Worm (Caenorhabditis elegans) whole organism, young adult: ENCODE data around the gene Y41C4A.11.

Experiments used
- C06A6.2 ChIP-seq: fragments of 200-800 bp; sonication (Bioruptor generic); conservative IDR thresholded peaks from 2 replicates; pipeline ENCODE4 v1.3.6; 2022; ENCODE audit warnings: missing genetic modification characterization, missing compliant biosample characterization
- D2030.7 ChIP-seq: fragments of 200-800 bp; sonication (Bioruptor generic); IDR thresholded peaks from 2 replicates; pipeline ENCODE4 v1.3.6; 2022; ENCODE audit warnings: missing genetic modification reagents, missing genetic modification characterization, missing compliant biosample characterization
- F10E7.11 ChIP-seq: sonication (generic microtip); optimal IDR thresholded peaks from 2 replicates; lab custom pipeline; 2017; ENCODE audit warnings: mild to moderate bottlenecking, missing genetic modification characterization, moderate library complexity, missing compliant biosample characterization
- F22D6.2 ChIP-seq: sonication (generic microtip); optimal IDR thresholded peaks from 2 replicates; lab custom pipeline; 2016; ENCODE audit warnings: mild to moderate bottlenecking, missing genetic modification characterization, missing compliant biosample characterization
- F23B12.7 ChIP-seq: sonication (generic microtip); optimal IDR thresholded peaks from 2 replicates; lab custom pipeline; 2017; ENCODE audit warnings: missing genetic modification characterization, mild to moderate bottlenecking, missing compliant biosample characterization, antibody characterized with exemption, moderate library complexity; ENCODE audit not compliant: insufficient read depth
- F39B2.1 ChIP-seq: fragments of 200-800 bp; sonication (Bioruptor generic); IDR thresholded peaks from 2 replicates; pipeline ENCODE4 v1.3.6; 2022; ENCODE audit warnings: missing genetic modification reagents, missing genetic modification characterization, missing compliant biosample characterization
- F55B11.4 ChIP-seq: sonication (generic microtip); optimal IDR thresholded peaks from 2 replicates; lab custom pipeline; 2016; ENCODE audit warnings: missing compliant biosample characterization, missing genetic modification characterization, borderline replicate concordance; ENCODE audit not compliant: insufficient read depth
- F57A8.1 ChIP-seq: fragments of 200-800 bp; sonication (Bioruptor generic); optimal IDR thresholded peaks from 2 replicates; lab custom pipeline; 2018; ENCODE audit warnings: mild to moderate bottlenecking, missing genetic modification characterization, moderate library complexity, missing compliant biosample characterization
- K12H6.12 ChIP-seq: fragments of 200-800 bp; sonication (Bioruptor generic); optimal IDR thresholded peaks from 2 replicates; lab custom pipeline; 2018; ENCODE audit warnings: mild to moderate bottlenecking, missing genetic modification characterization, missing compliant biosample characterization
- Y53F4B.3 ChIP-seq: fragments of 200-800 bp; sonication (Bioruptor generic); IDR thresholded peaks from 2 replicates; pipeline ENCODE4 v1.3.6; 2022; ENCODE audit warnings: missing genetic modification reagents, missing genetic modification characterization, missing compliant biosample characterization
- Y56A3A.18 ChIP-seq: fragments of 200-800 bp; sonication (Bioruptor generic); IDR thresholded peaks from 2 replicates; pipeline ENCODE4 v1.3.6; 2022; ENCODE audit warnings: missing genetic modification reagents, missing genetic modification characterization, missing compliant biosample characterization
- Y67H2A.10 ChIP-seq: fragments of 200-800 bp; sonication (Bioruptor generic); conservative IDR thresholded peaks from 2 replicates; pipeline ENCODE4 v1.3.6; 2022; ENCODE audit warnings: missing genetic modification reagents, missing genetic modification characterization, missing compliant biosample characterization
- Y79H2A.3 ChIP-seq: fragments of 200-800 bp; sonication (Bioruptor generic); conservative IDR thresholded peaks from 2 replicates; pipeline ENCODE4 v1.3.6; 2022; ENCODE audit warnings: missing genetic modification reagents, missing genetic modification characterization, missing compliant biosample characterization
- aptf-3 ChIP-seq: fragments of 200-800 bp; sonication (Bioruptor generic); IDR thresholded peaks from 2 replicates; pipeline ENCODE4 v1.3.6; 2022; ENCODE audit warnings: missing genetic modification characterization, missing compliant biosample characterization
- attf-5 ChIP-seq: fragments of 200-800 bp; sonication (Bioruptor generic); optimal IDR thresholded peaks from 2 replicates; lab custom pipeline; 2018; ENCODE audit warnings: mild to moderate bottlenecking, missing genetic modification characterization, missing compliant biosample characterization
- bed-1 ChIP-seq: fragments of 200-800 bp; sonication (Bioruptor generic); IDR thresholded peaks from 2 replicates; pipeline ENCODE4 v1.3.6; 2022; ENCODE audit warnings: missing genetic modification reagents, missing genetic modification characterization, missing compliant biosample characterization
- bed-2 ChIP-seq: fragments of 200-800 bp; sonication (Bioruptor generic); IDR thresholded peaks from 2 replicates; pipeline ENCODE4 v1.3.6; 2022; ENCODE audit warnings: missing genetic modification reagents, missing genetic modification characterization, missing compliant biosample characterization
- ccch-3 ChIP-seq: fragments of 200-800 bp; sonication (Bioruptor generic); optimal IDR thresholded peaks from 2 replicates; lab custom pipeline; 2018; ENCODE audit warnings: mild to moderate bottlenecking, missing genetic modification characterization, missing compliant biosample characterization
- cebp-2 ChIP-seq: fragments of 200-800 bp; sonication (Bioruptor generic); IDR thresholded peaks from 2 replicates; pipeline ENCODE4 v1.3.6; 2022; ENCODE audit warnings: missing genetic modification characterization, missing compliant biosample characterization
- ceh-100 ChIP-seq: fragments of 200-800 bp; sonication (Bioruptor generic); IDR thresholded peaks from 2 replicates; pipeline ENCODE4 v1.3.6; 2022; ENCODE audit warnings: missing genetic modification reagents, missing genetic modification characterization, missing compliant biosample characterization
- ceh-27 ChIP-seq: fragments of 200-800 bp; sonication (Bioruptor generic); optimal IDR thresholded peaks from 2 replicates; lab custom pipeline; 2018; ENCODE audit warnings: mild to moderate bottlenecking, missing genetic modification characterization, moderate library complexity, missing compliant biosample characterization
- ceh-40 ChIP-seq: fragments of 200-800 bp; sonication (Bioruptor generic); IDR thresholded peaks from 2 replicates; pipeline ENCODE4 v1.3.6; 2022; ENCODE audit warnings: missing genetic modification characterization, missing compliant biosample characterization
- die-1 ChIP-seq: sonication (generic microtip); optimal IDR thresholded peaks from 2 replicates; lab custom pipeline; 2016; ENCODE audit warnings: missing genotype, mild to moderate bottlenecking, missing genetic modification characterization, missing compliant biosample characterization
- dpff-1 ChIP-seq: sonication (generic microtip); optimal IDR thresholded peaks from 2 replicates; lab custom pipeline; 2017; ENCODE audit warnings: mild to moderate bottlenecking, missing genetic modification characterization, missing compliant biosample characterization
- egl-18 ChIP-seq: fragments of 200-800 bp; sonication (Bioruptor generic); IDR thresholded peaks from 2 replicates; pipeline ENCODE4 v1.3.6; 2022; ENCODE audit warnings: missing genetic modification reagents, missing genetic modification characterization, missing compliant biosample characterization
- fkh-3 ChIP-seq: sonication (generic microtip); optimal IDR thresholded peaks from 2 replicates; lab custom pipeline; 2016; ENCODE audit warnings: mild to moderate bottlenecking, missing genetic modification characterization, missing compliant biosample characterization
- him-1 ChIP-seq: sonication (generic microtip); optimal IDR thresholded peaks from 2 replicates; lab custom pipeline; 2016; ENCODE audit warnings: missing genotype, missing genetic modification reagents, missing genetic modification characterization, missing compliant biosample characterization
- hrde-1 ChIP-seq: sonication (generic microtip); optimal IDR thresholded peaks from 2 replicates; lab custom pipeline; 2016; ENCODE audit warnings: missing genetic modification characterization, mild to moderate bottlenecking, missing compliant biosample characterization, moderate library complexity, missing genotype, missing genetic modification reagents, borderline replicate concordance
- let-526 ChIP-seq: fragments of 200-800 bp; sonication (Bioruptor generic); IDR thresholded peaks from 2 replicates; pipeline ENCODE4 v1.3.6; 2022; ENCODE audit warnings: missing genetic modification reagents, missing genetic modification characterization, missing compliant biosample characterization
- let-607 ChIP-seq, 2 experiments: fragments of 200-800 bp in 1 of 2; sonication (Bioruptor generic) in 1 of 2; sonication (generic microtip) in 1 of 2; optimal IDR thresholded peaks; 2 replicates each; lab custom pipeline; 2016 to 2018; ENCODE audit warnings: mild to moderate bottlenecking in 2 of 2, missing compliant biosample characterization in 2 of 2, missing genetic modification characterization in 2 of 2, moderate library complexity in 2 of 2, missing genotype in 1 of 2
- lin-40 ChIP-seq: sonication (generic microtip); optimal IDR thresholded peaks from 2 replicates; lab custom pipeline; 2016; ENCODE audit warnings: missing genetic modification characterization, mild to moderate bottlenecking, missing compliant biosample characterization, missing genotype, missing genetic modification reagents
- lin-54 ChIP-seq: fragments of 200-800 bp; sonication (Bioruptor generic); optimal IDR thresholded peaks from 2 replicates; lab custom pipeline; 2018; ENCODE audit warnings: mild to moderate bottlenecking, missing genetic modification characterization, missing compliant biosample characterization
- madf-10 ChIP-seq: sonication (generic microtip); optimal IDR thresholded peaks from 2 replicates; lab custom pipeline; 2016; ENCODE audit warnings: mild to moderate bottlenecking, missing genetic modification characterization, missing compliant biosample characterization
- nfyb-1 ChIP-seq: fragments of 200-800 bp; sonication (Bioruptor generic); IDR thresholded peaks from 2 replicates; pipeline ENCODE4 v1.3.6; 2022; ENCODE audit warnings: missing genetic modification reagents, missing genetic modification characterization, missing compliant biosample characterization
- nhr-90 ChIP-seq: sonication (generic microtip); optimal IDR thresholded peaks from 2 replicates; lab custom pipeline; 2016; ENCODE audit warnings: missing genotype, mild to moderate bottlenecking, missing genetic modification characterization, missing compliant biosample characterization
- rcor-1 ChIP-seq: fragments of 200-800 bp; sonication (Bioruptor generic); IDR thresholded peaks from 2 replicates; pipeline ENCODE4 v1.3.6; 2022; ENCODE audit warnings: missing genetic modification reagents, missing genetic modification characterization, missing compliant biosample characterization
- repo-1 ChIP-seq: sonication (generic microtip); optimal IDR thresholded peaks from 2 replicates; lab custom pipeline; 2017; ENCODE audit warnings: mild to moderate bottlenecking, missing genetic modification characterization, missing compliant biosample characterization
- rpc-1 ChIP-seq, 2 experiments: fragments of 150-350 bp in 1 of 2; sonication (generic microtip) in 1 of 2; optimal IDR thresholded peaks; 2 replicates each; lab custom pipeline; 2014 to 2018; ENCODE audit warnings: missing biosample characterization in 1 of 2, missing genetic modification characterization in 1 of 2, missing genetic modification reagents in 1 of 2, missing genotype in 1 of 2
- sea-2 ChIP-seq: fragments of 200-800 bp; sonication (Bioruptor generic); IDR thresholded peaks from 2 replicates; pipeline ENCODE4 v1.3.6; 2022; ENCODE audit warnings: missing genetic modification characterization, missing compliant biosample characterization
- snpc-1.3 ChIP-seq: sonication (generic microtip); optimal IDR thresholded peaks from 2 replicates; lab custom pipeline; 2017; ENCODE audit warnings: missing genetic modification characterization, mild to moderate bottlenecking, missing compliant biosample characterization, antibody characterized with exemption, moderate library complexity, missing genotype, missing genetic modification reagents; ENCODE audit not compliant: insufficient read depth
- tbx-9 ChIP-seq: sonication (generic microtip); optimal IDR thresholded peaks from 2 replicates; lab custom pipeline; 2016; ENCODE audit warnings: borderline replicate concordance, missing genetic modification characterization, inconsistent platforms, missing compliant biosample characterization
- unc-130 ChIP-seq: sonication (generic microtip); optimal IDR thresholded peaks from 2 replicates; lab custom pipeline; 2016; ENCODE audit warnings: missing genetic modification reagents, missing genetic modification characterization, missing compliant biosample characterization
- unc-62 ChIP-seq: fragments of 150-350 bp; optimal IDR thresholded peaks from 2 replicates; lab custom pipeline; 2014; ENCODE audit warnings: missing biosample characterization, missing genetic modification reagents, missing genetic modification characterization
- xnd-1 ChIP-seq: sonication (generic microtip); optimal IDR thresholded peaks from 2 replicates; lab custom pipeline; 2016; ENCODE audit warnings: missing genotype, missing genetic modification reagents, missing genetic modification characterization, missing compliant biosample characterization
- ztf-18 ChIP-seq: sonication (generic microtip); optimal IDR thresholded peaks from 2 replicates; lab custom pipeline; 2016; ENCODE audit warnings: missing genotype, mild to moderate bottlenecking, missing genetic modification characterization, missing compliant biosample characterization
- ztf-26 ChIP-seq: sonication (generic microtip); optimal IDR thresholded peaks from 2 replicates; lab custom pipeline; 2017; ENCODE audit warnings: missing genetic modification characterization, missing compliant biosample characterization
- ztf-3 ChIP-seq: fragments of 200-800 bp; sonication (Bioruptor generic); optimal IDR thresholded peaks from 2 replicates; lab custom pipeline; 2018; ENCODE audit warnings: mild to moderate bottlenecking, missing genetic modification characterization, missing compliant biosample characterization
- ztf-6 ChIP-seq: fragments of 200-800 bp; sonication (Bioruptor generic); IDR thresholded peaks from 2 replicates; pipeline ENCODE4 v1.3.6; 2022; ENCODE audit warnings: missing genetic modification reagents, missing genetic modification characterization, missing compliant biosample characterization

Y41C4A.11 gene

DNA sequence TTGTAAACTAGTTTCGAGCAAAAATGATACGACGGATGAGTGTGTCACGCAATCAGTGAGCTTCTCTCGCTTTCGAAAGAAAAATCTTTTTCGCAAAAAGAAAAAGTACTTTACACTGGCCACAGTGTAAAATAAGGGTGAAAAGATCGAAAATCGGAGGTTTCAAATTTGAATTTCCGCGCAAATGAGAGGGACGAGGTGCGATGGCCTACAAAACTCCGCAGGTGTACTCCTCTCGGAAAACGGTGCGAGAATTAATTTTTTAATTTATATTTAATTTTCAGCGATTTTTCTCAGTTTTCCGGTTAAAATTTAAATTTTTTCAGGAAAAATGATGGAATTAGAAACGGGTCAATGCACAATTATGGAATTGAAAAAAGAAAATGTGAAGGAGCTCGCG lies 27.1 kb downstream of the Y41C4A.11 start, which contains the start of gene mrt-2 (continued):
- no peak for TF ChIP-seq F57A8.1
- peak; percentile 78 for TF ChIP-seq lin-40
- TF ChIP-seq ztf-18 (tag; lab: Kevin White, UChicago), result no peak
- no peak for TF ChIP-seq let-526 (GFP tag; lab: Robert Waterston, UW)
- TF ChIP-seq cebp-2 (GFP tag; lab: Robert Waterston, UW), result no peak
- peak in 1 of 2 experiments; percentile 46 for TF ChIP-seq let-607 (tag; optimal IDR thresholded peaks at IDR 0.05; lab: Kevin White, UChicago)
- TF ChIP-seq ztf-6 (GFP tag; lab: Robert Waterston, UW), result no peak
- TF ChIP-seq ztf-26 (tag; lab: Kevin White, UChicago), result no peak
- TF ChIP-seq fkh-3 (tag; lab: Kevin White, UChicago), result no peak
- 0 out of 2 replicates have a peak, but pooled peaks have one; percentile 46 for TF ChIP-seq bed-2 (GFP tag; lab: Robert Waterston, UW)
- no peak for TF ChIP-seq F23B12.7 (tag; lab: Kevin White, UChicago)
- peak; percentile 38 for TF ChIP-seq D2030.7 (GFP tag; lab: Robert Waterston, UW)
- no peak for TF ChIP-seq ztf-3 (GFP tag; lab: Kevin White, UChicago)
- no peak for TF ChIP-seq Y53F4B.3 (GFP tag; lab: Robert Waterston, UW)
- TF ChIP-seq aptf-3 (GFP tag; lab: Robert Waterston, UW), result no peak
- no peak for TF ChIP-seq xnd-1 (tag; lab: Kevin White, UChicago)
- TF ChIP-seq nfyb-1 (GFP tag; lab: Robert Waterston, UW), result peak; percentile 42; the same call in 1 of the 2 replicates
- peak; percentile 16 for TF ChIP-seq attf-5 (GFP tag; lab: Kevin White, UChicago)
- no peak for TF ChIP-seq C06A6.2 (GFP tag; lab: Robert Waterston, UW)
- peak; percentile 73 for TF ChIP-seq ceh-27
- TF ChIP-seq rpc-1 (optimal IDR thresholded peaks at IDR 0.05; lab: Kevin White, UChicago), result no peak
- no peak for TF ChIP-seq rpc-1 (tag; optimal IDR thresholded peaks at IDR 0.05; lab: Kevin White, UChicago)
- peak; percentile 37 for TF ChIP-seq F22D6.2 (tag; lab: Kevin White, UChicago)
- TF ChIP-seq Y67H2A.10 (GFP tag; lab: Robert Waterston, UW), result no peak; the same call in 1 of the 2 replicates
- TF ChIP-seq Y79H2A.3 (GFP tag; lab: Robert Waterston, UW), result no peak
- TF ChIP-seq F39B2.1 (GFP tag; lab: Robert Waterston, UW), result no peak
- TF ChIP-seq Y56A3A.18, result no peak
- no peak for TF ChIP-seq egl-18 (GFP tag; lab: Robert Waterston, UW)
- peak; percentile 91 for TF ChIP-seq lin-54 (GFP tag; lab: Kevin White, UChicago)
- TF ChIP-seq ceh-100 (GFP tag; lab: Robert Waterston, UW), result peak; percentile 57; the same call in 1 of the 2 replicates
- TF ChIP-seq K12H6.12 (tag; lab: Kevin White, UChicago), result peak; percentile 42
- no peak for TF ChIP-seq nhr-90 (tag; lab: Kevin White, UChicago)
- TF ChIP-seq snpc-1.3 (tag; lab: Kevin White, UChicago), result no peak
- peak; percentile 73 for TF ChIP-seq unc-130 (GFP tag; lab: Kevin White, UChicago)
- TF ChIP-seq him-1, result peak; percentile 32
- no peak for TF ChIP-seq repo-1
- TF ChIP-seq F55B11.4 (tag; lab: Kevin White, UChicago), result no peak
- TF ChIP-seq hrde-1 (tag; lab: Kevin White, UChicago), result no peak
- no peak for TF ChIP-seq ccch-3 (GFP tag; lab: Kevin White, UChicago)
- TF ChIP-seq ceh-40 (GFP tag; lab: Robert Waterston, UW), result no peak
- TF ChIP-seq F10E7.11 (tag; lab: Kevin White, UChicago), result no peak
- no peak for TF ChIP-seq tbx-9
- TF ChIP-seq sea-2 (GFP tag; lab: Robert Waterston, UW), result no peak
- TF ChIP-seq madf-10 (tag; lab: Kevin White, UChicago), result peak; percentile 48
- peak; percentile 76 for TF ChIP-seq rcor-1 (GFP tag; lab: Robert Waterston, UW)
- TF ChIP-seq dpff-1, result no peak
- no peak for TF ChIP-seq bed-1 (GFP tag; lab: Robert Waterston, UW)
- no peak for TF ChIP-seq unc-62 (GFP tag; lab: Kevin White, UChicago)
- no peak for TF ChIP-seq die-1 (tag; lab: Kevin White, UChicago)
